Worm (Caenorhabditis elegans) whole organism, young adult: ENCODE results near the gene irg-4.

Source experiments
- B0019.2 ChIP-seq: fragments of 200-800 bp; sonication (Bioruptor generic); conservative IDR thresholded peaks from 2 replicates; pipeline ENCODE4 v1.3.6; 2022; ENCODE audit warnings: missing genetic modification reagents, missing genetic modification characterization, missing compliant biosample characterization
- F33H1.4 ChIP-seq: fragments of 200-800 bp; sonication (Bioruptor generic); IDR thresholded peaks from 2 replicates; pipeline ENCODE4 v1.3.6; 2022; ENCODE audit warnings: missing genetic modification reagents, missing genetic modification characterization, missing compliant biosample characterization
- F39B2.1 ChIP-seq: fragments of 200-800 bp; sonication (Bioruptor generic); IDR thresholded peaks from 2 replicates; pipeline ENCODE4 v1.3.6; 2022; ENCODE audit warnings: missing genetic modification reagents, missing genetic modification characterization, missing compliant biosample characterization
- F49E8.2 ChIP-seq: sonication (generic microtip); optimal IDR thresholded peaks from 3 replicates; lab custom pipeline; 2017; ENCODE audit warnings: missing genetic modification characterization, mild to moderate bottlenecking, missing compliant biosample characterization, antibody characterized with exemption, moderate library complexity; ENCODE audit not compliant: insufficient read depth
- F57A8.1 ChIP-seq: fragments of 200-800 bp; sonication (Bioruptor generic); optimal IDR thresholded peaks from 2 replicates; lab custom pipeline; 2018; ENCODE audit warnings: mild to moderate bottlenecking, missing genetic modification characterization, moderate library complexity, missing compliant biosample characterization
- F57C9.4 ChIP-seq: sonication (generic microtip); optimal IDR thresholded peaks from 2 replicates; lab custom pipeline; 2017; ENCODE audit warnings: mild to moderate bottlenecking, missing genetic modification characterization, missing compliant biosample characterization
- T26A5.8 ChIP-seq: sonication (generic microtip); optimal IDR thresholded peaks from 2 replicates; lab custom pipeline; 2016; ENCODE audit warnings: missing genetic modification characterization, missing compliant biosample characterization
- akir-1 ChIP-seq: fragments of 200-800 bp; sonication (Bioruptor generic); optimal IDR thresholded peaks from 2 replicates; lab custom pipeline; 2018; ENCODE audit warnings: mild to moderate bottlenecking, missing genetic modification characterization, moderate library complexity, missing compliant biosample characterization
- ama-1 ChIP-seq, 3 experiments: fragments of 150-350 bp in 1 of 3; sonication (generic microtip) in 2 of 3; optimal IDR thresholded peaks; 2 replicates each; lab custom pipeline; 2014 to 2018; ENCODE audit warnings: missing biosample characterization in 2 of 3, missing genetic modification characterization in 2 of 3, missing genetic modification reagents in 2 of 3
- atf-7 ChIP-seq: sonication (generic microtip); optimal IDR thresholded peaks from 2 replicates; lab custom pipeline; 2017; ENCODE audit warnings: mild to moderate bottlenecking, missing genetic modification characterization, missing compliant biosample characterization
- athp-1 ChIP-seq: sonication (generic microtip); optimal IDR thresholded peaks from 2 replicates; lab custom pipeline; 2017; ENCODE audit warnings: mild to moderate bottlenecking, missing genetic modification characterization, missing compliant biosample characterization
- bed-1 ChIP-seq: fragments of 200-800 bp; sonication (Bioruptor generic); IDR thresholded peaks from 2 replicates; pipeline ENCODE4 v1.3.6; 2022; ENCODE audit warnings: missing genetic modification reagents, missing genetic modification characterization, missing compliant biosample characterization
- cebp-2 ChIP-seq: fragments of 200-800 bp; sonication (Bioruptor generic); IDR thresholded peaks from 2 replicates; pipeline ENCODE4 v1.3.6; 2022; ENCODE audit warnings: missing genetic modification characterization, missing compliant biosample characterization
- ceh-58 ChIP-seq: fragments of 200-800 bp; sonication (Bioruptor generic); IDR thresholded peaks from 2 replicates; pipeline ENCODE4 v1.3.6; 2022; ENCODE audit warnings: missing genetic modification characterization, missing compliant biosample characterization
- egrh-3 ChIP-seq: fragments of 200-800 bp; sonication (Bioruptor generic); IDR thresholded peaks from 2 replicates; pipeline ENCODE4 v1.3.6; 2022; ENCODE audit warnings: missing genetic modification reagents, missing genetic modification characterization, missing compliant biosample characterization
- fkh-3 ChIP-seq: sonication (generic microtip); optimal IDR thresholded peaks from 2 replicates; lab custom pipeline; 2016; ENCODE audit warnings: mild to moderate bottlenecking, missing genetic modification characterization, missing compliant biosample characterization
- him-1 ChIP-seq: sonication (generic microtip); optimal IDR thresholded peaks from 2 replicates; lab custom pipeline; 2016; ENCODE audit warnings: missing genotype, missing genetic modification reagents, missing genetic modification characterization, missing compliant biosample characterization
- hlh-12 ChIP-seq: sonication (generic microtip); optimal IDR thresholded peaks from 2 replicates; lab custom pipeline; 2016; ENCODE audit warnings: missing genetic modification characterization, missing compliant biosample characterization
- hrde-1 ChIP-seq: sonication (generic microtip); optimal IDR thresholded peaks from 2 replicates; lab custom pipeline; 2016; ENCODE audit warnings: missing genetic modification characterization, mild to moderate bottlenecking, missing compliant biosample characterization, moderate library complexity, missing genotype, missing genetic modification reagents, borderline replicate concordance
- lag-1 ChIP-seq: fragments of 200-800 bp; sonication (Bioruptor generic); IDR thresholded peaks from 2 replicates; pipeline ENCODE4 v1.3.6; 2022; ENCODE audit warnings: missing genetic modification reagents, missing genetic modification characterization, missing compliant biosample characterization
- let-526 ChIP-seq: fragments of 200-800 bp; sonication (Bioruptor generic); IDR thresholded peaks from 2 replicates; pipeline ENCODE4 v1.3.6; 2022; ENCODE audit warnings: missing genetic modification reagents, missing genetic modification characterization, missing compliant biosample characterization
- lin-26 ChIP-seq: fragments of 200-800 bp; sonication (Bioruptor generic); IDR thresholded peaks from 2 replicates; pipeline ENCODE4 v1.3.6; 2022; ENCODE audit warnings: missing genetic modification reagents, missing genetic modification characterization, missing compliant biosample characterization
- lin-35 ChIP-seq, 3 experiments: fragments of 150-350 bp in 2 of 3; sonication (generic microtip) in 1 of 3; optimal IDR thresholded peaks; 2 replicates each; lab custom pipeline; 2014 to 2018; ENCODE audit warnings: missing biosample characterization in 3 of 3, missing genetic modification characterization in 3 of 3, missing genetic modification reagents in 3 of 3
- lin-40 ChIP-seq: sonication (generic microtip); optimal IDR thresholded peaks from 2 replicates; lab custom pipeline; 2016; ENCODE audit warnings: missing genetic modification characterization, mild to moderate bottlenecking, missing compliant biosample characterization, missing genotype, missing genetic modification reagents
- lsy-27 ChIP-seq: sonication (generic microtip); optimal IDR thresholded peaks from 2 replicates; lab custom pipeline; 2017; ENCODE audit warnings: missing genetic modification characterization, mild to moderate bottlenecking, missing compliant biosample characterization, antibody characterized with exemption, missing genotype, borderline replicate concordance; ENCODE audit not compliant: insufficient read depth
- madf-8 ChIP-seq: fragments of 200-800 bp; sonication (Bioruptor generic); conservative IDR thresholded peaks from 2 replicates; pipeline ENCODE4 v1.3.6; 2022; ENCODE audit warnings: missing genetic modification reagents, missing genetic modification characterization, missing compliant biosample characterization
- mxl-1 ChIP-seq: sonication (generic microtip); optimal IDR thresholded peaks from 2 replicates; lab custom pipeline; 2016; ENCODE audit warnings: missing genetic modification characterization, missing compliant biosample characterization
- nfya-1 ChIP-seq: sonication (generic microtip); optimal IDR thresholded peaks from 2 replicates; lab custom pipeline; 2017; ENCODE audit warnings: antibody characterized with exemption, missing compliant biosample characterization, missing genetic modification characterization, borderline replicate concordance; ENCODE audit not compliant: insufficient read depth
- nfyb-1 ChIP-seq: fragments of 200-800 bp; sonication (Bioruptor generic); IDR thresholded peaks from 2 replicates; pipeline ENCODE4 v1.3.6; 2022; ENCODE audit warnings: missing genetic modification reagents, missing genetic modification characterization, missing compliant biosample characterization
- nhr-120 ChIP-seq: fragments of 200-800 bp; sonication (Bioruptor generic); IDR thresholded peaks from 2 replicates; pipeline ENCODE4 v1.3.6; 2022; ENCODE audit warnings: missing genetic modification characterization, missing compliant biosample characterization
- nhr-80 ChIP-seq: sonication (generic microtip); optimal IDR thresholded peaks from 2 replicates; lab custom pipeline; 2016; ENCODE audit warnings: missing genetic modification characterization, missing compliant biosample characterization
- pha-4 ChIP-seq: fragments of 150-350 bp; sonication (generic microtip); optimal IDR thresholded peaks from 2 replicates; lab custom pipeline; 2014; ENCODE audit warnings: missing biosample characterization, missing genetic modification reagents, missing genetic modification characterization
- rec-8 ChIP-seq, 2 experiments: sonication (generic microtip); optimal IDR thresholded peaks; 2 replicates each; lab custom pipeline; 2016; ENCODE audit warnings: mild to moderate bottlenecking in 2 of 2, missing genetic modification characterization in 2 of 2, missing genetic modification reagents in 2 of 2, missing genotype in 2 of 2, missing biosample characterization in 1 of 2, missing compliant biosample characterization in 1 of 2, moderate library complexity in 1 of 2
- rpc-1 ChIP-seq, 2 experiments: fragments of 150-350 bp in 1 of 2; sonication (generic microtip) in 1 of 2; optimal IDR thresholded peaks; 2 replicates each; lab custom pipeline; 2014 to 2018; ENCODE audit warnings: missing biosample characterization in 1 of 2, missing genetic modification characterization in 1 of 2, missing genetic modification reagents in 1 of 2, missing genotype in 1 of 2
- snpc-4 ChIP-seq, 5 experiments: fragments of 150-350 bp in 1 of 5; sonication (generic microtip) in 4 of 5; optimal IDR thresholded peaks; 2 replicates each; lab custom pipeline; 2014 to 2018; ENCODE audit warnings: missing genetic modification characterization in 5 of 5, missing biosample characterization in 3 of 5, antibody characterized with exemption in 2 of 5, mild to moderate bottlenecking in 2 of 5, missing compliant biosample characterization in 2 of 5, missing genotype in 2 of 5, moderate library complexity in 2 of 5, missing genetic modification reagents in 1 of 5
- somi-1 ChIP-seq: fragments of 200-800 bp; sonication (Bioruptor generic); optimal IDR thresholded peaks from 2 replicates; lab custom pipeline; 2018; ENCODE audit warnings: mild to moderate bottlenecking, missing genetic modification characterization, missing compliant biosample characterization
- ztf-25 ChIP-seq: fragments of 200-800 bp; sonication (Bioruptor generic); IDR thresholded peaks from 2 replicates; pipeline ENCODE4 v1.3.6; 2022; ENCODE audit warnings: missing genetic modification reagents, missing genetic modification characterization, missing compliant biosample characterization
- ztf-28 ChIP-seq: fragments of 200-800 bp; sonication (Bioruptor generic); IDR thresholded peaks from 2 replicates; pipeline ENCODE4 v1.3.6; 2022; ENCODE audit warnings: missing genetic modification reagents, missing genetic modification characterization, missing compliant biosample characterization
- ztf-6 ChIP-seq: fragments of 200-800 bp; sonication (Bioruptor generic); IDR thresholded peaks from 2 replicates; pipeline ENCODE4 v1.3.6; 2022; ENCODE audit warnings: missing genetic modification reagents, missing genetic modification characterization, missing compliant biosample characterization

irg-4 gene

ce11 chrIV:12417536-12418195, 18.0 kb upstream of the irg-4 start, which contains the start of gene F08G5.3 (continued):
- TF ChIP-seq ztf-28 (GFP tag; lab: Robert Waterston, UW) (peak; percentile 66; the same call in 1 of the 2 replicates), B0019.2 (peak; percentile 60; the same call in 1 of the 2 replicates), akir-1 (GFP tag; lab: Kevin White, UChicago) (no peak), lag-1 (no peak)

- TF ChIP-seq him-1 (tag; lab: Kevin White, UChicago) = no peak
Observed at ce11 chrIV:12419291-12419690, 16.3 kb upstream of the irg-4 start.

ce11 chrIV:12420455-12420854, 15.2 kb upstream of the irg-4 start, which contains the start of gene ugt-65:
Gene ugt-65, plus strand, starts transcription at chrIV:12420683.
- TF ChIP-seq nhr-80 (tag; lab: Kevin White, UChicago) (peak; percentile 61), F39B2.1 (no peak)

- TF ChIP-seq T26A5.8 = no peak
- no peak for TF ChIP-seq lin-35 (GFP tag; optimal IDR thresholded peaks at IDR 0.05; lab: Kevin White, UChicago)
- no peak for TF ChIP-seq ztf-25 (GFP tag; lab: Robert Waterston, UW)
- TF ChIP-seq F57A8.1 = no peak
- no peak for TF ChIP-seq rpc-1 (optimal IDR thresholded peaks at IDR 0.05; lab: Kevin White, UChicago)
- TF ChIP-seq rpc-1 (tag; optimal IDR thresholded peaks at IDR 0.05; lab: Kevin White, UChicago) = no peak
- no peak for TF ChIP-seq F33H1.4
- no peak for TF ChIP-seq rec-8 (tag; optimal IDR thresholded peaks at IDR 0.05; lab: Kevin White, UChicago)
- TF ChIP-seq nhr-120 = no peak
- TF ChIP-seq fkh-3 = no peak
- no peak for TF ChIP-seq bed-1
- no peak for TF ChIP-seq atf-7 (tag; lab: Kevin White, UChicago)
- TF ChIP-seq nfya-1 (tag; lab: Kevin White, UChicago) = no peak
- TF ChIP-seq F49E8.2 (tag; lab: Kevin White, UChicago) = no peak
- TF ChIP-seq ztf-6 (GFP tag; lab: Robert Waterston, UW) = no peak
- TF ChIP-seq egrh-3 (GFP tag; lab: Robert Waterston, UW) = no peak
- TF ChIP-seq hlh-12 (tag; lab: Kevin White, UChicago) = no peak
- TF ChIP-seq ama-1 (optimal IDR thresholded peaks at IDR 0.05; lab: Kevin White, UChicago) = no peak
- TF ChIP-seq ama-1 (GFP tag; optimal IDR thresholded peaks at IDR 0.05; lab: Kevin White, UChicago) = no peak
Observed at ce11 chrIV:12425595-12425994, 10.0 kb upstream of the irg-4 start.

- no peak for TF ChIP-seq T26A5.8
- TF ChIP-seq lsy-27 (tag; lab: Kevin White, UChicago) = no peak
- TF ChIP-seq F33H1.4 = no peak
- TF ChIP-seq lin-40 = peak; percentile 22
- 0 out of 2 replicates have a peak, but pooled peaks have one; percentile 13 for TF ChIP-seq nfyb-1 (GFP tag; lab: Robert Waterston, UW)
- no peak for TF ChIP-seq let-526 (GFP tag; lab: Robert Waterston, UW)
- no peak for TF ChIP-seq snpc-4 (GFP tag; optimal IDR thresholded peaks at IDR 0.05; lab: Kevin White, UChicago)
- no peak for TF ChIP-seq snpc-4 (tag; optimal IDR thresholded peaks at IDR 0.05; lab: Kevin White, UChicago)
- no peak for TF ChIP-seq nhr-120
- TF ChIP-seq lin-26 (GFP tag; lab: Robert Waterston, UW) = no peak
- no peak for TF ChIP-seq pha-4
- no peak for TF ChIP-seq ceh-58 (GFP tag; lab: Robert Waterston, UW)
- TF ChIP-seq hrde-1 (tag; lab: Kevin White, UChicago) = no peak
- TF ChIP-seq mxl-1 (tag; lab: Kevin White, UChicago) = no peak
- no peak for TF ChIP-seq F57C9.4 (tag; lab: Kevin White, UChicago)
- no peak for TF ChIP-seq somi-1 (GFP tag; lab: Kevin White, UChicago)
- peak; percentile 6 for TF ChIP-seq athp-1
- no peak for TF ChIP-seq madf-8 (GFP tag; lab: Robert Waterston, UW)
- 0 out of 2 replicates have a peak, but pooled peaks have one; percentile 64 for TF ChIP-seq cebp-2 (GFP tag; lab: Robert Waterston, UW)
- no peak for TF ChIP-seq lag-1
Observed at ce11 chrIV:12427687-12428284, 7.8 kb upstream of the irg-4 start.
